Worm (Caenorhabditis elegans): Measurements from ENCODE around the gene ostb-1.

DNA sequence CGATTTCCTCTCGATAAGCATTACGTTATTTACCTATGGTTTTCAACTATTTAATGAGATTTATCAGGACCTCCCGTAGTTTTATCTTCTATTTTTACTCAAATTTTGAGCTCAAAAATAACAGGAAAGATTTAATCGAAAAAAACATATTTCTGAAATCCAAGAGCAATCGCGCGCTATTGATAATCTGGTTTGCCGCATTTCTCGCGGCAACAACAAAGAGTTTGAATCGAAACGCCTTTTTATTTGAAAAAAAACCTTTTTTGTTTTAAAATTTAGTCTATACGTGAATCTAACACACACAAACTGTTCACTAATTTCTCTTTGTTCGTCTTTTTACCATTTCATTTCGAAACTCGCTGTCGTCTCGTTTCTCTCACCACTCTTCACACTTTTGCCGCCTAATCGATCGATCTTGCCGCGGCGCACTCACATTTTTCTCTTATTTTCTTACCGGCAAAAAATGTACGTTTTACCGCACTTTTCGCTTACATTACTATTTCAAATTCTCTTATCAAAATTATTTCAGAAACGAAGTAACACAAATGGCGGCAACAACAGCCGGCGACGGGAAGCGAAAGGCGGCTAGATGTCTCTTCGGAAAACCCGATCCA, 48.0 kb upstream of the ostb-1 start, which contains the start of gene cki-2:
- TF ChIP-seq unc-62 (GFP tag; optimal IDR thresholded peaks at IDR 0.05), result no peak
- no peak for TF ChIP-seq nhr-12 (tag; optimal IDR thresholded peaks at IDR 0.05)

Measured in whole organism, L3 larva.